Worm (Caenorhabditis elegans): ENCODE measurements around the gene B0303.16.

- no peak for TF ChIP-seq ama-1 (optimal IDR thresholded peaks at IDR 0.05)
- no peak for TF ChIP-seq nhr-12 (tag; optimal IDR thresholded peaks at IDR 0.05)
- TF ChIP-seq elt-3 (tag; optimal IDR thresholded peaks at IDR 0.05): no peak
- TF ChIP-seq unc-39 (tag; optimal IDR thresholded peaks at IDR 0.05): no peak
- no peak for TF ChIP-seq nhr-237 (tag; optimal IDR thresholded peaks at IDR 0.05)
- no peak for TF ChIP-seq alr-1 (tag; optimal IDR thresholded peaks at IDR 0.05)
- no peak for TF ChIP-seq unc-62 (GFP tag; optimal IDR thresholded peaks at IDR 0.05)
- no peak for TF ChIP-seq nhr-11 (tag; optimal IDR thresholded peaks at IDR 0.05)
- TF ChIP-seq mdl-1 (tag; optimal IDR thresholded peaks at IDR 0.05): no peak
- TF ChIP-seq sma-3 (GFP tag; optimal IDR thresholded peaks at IDR 0.05): no peak
- TF ChIP-seq lin-13 (GFP tag; optimal IDR thresholded peaks at IDR 0.05): no peak
- TF ChIP-seq blmp-1 (tag; optimal IDR thresholded peaks at IDR 0.05; ENCODE audit: insufficient read depth): no peak
- no peak for TF ChIP-seq ZK546.5 (tag; optimal IDR thresholded peaks at IDR 0.05)
These were observed 49.8 kb downstream of the B0303.16 start, which contains the start of gene tomm-70 for ce11 chrIII:8754682-8755081.

All from whole organism, L2 larva.